Worm (Caenorhabditis elegans) whole organism, L2 larva: Measurements from ENCODE around the gene T19H12.15.

Source experiments
- F13H6.1 ChIP-seq: sonication (generic microtip); optimal IDR thresholded peaks from 2 replicates; lab custom pipeline; 2016; ENCODE audit warnings: missing genetic modification characterization, missing compliant biosample characterization
- aly-2 ChIP-seq: fragments of 150-350 bp; optimal IDR thresholded peaks from 2 replicates; lab custom pipeline; 2014; ENCODE audit warnings: missing biosample characterization, missing genetic modification characterization
- ama-1 ChIP-seq: fragments of 150-350 bp; optimal IDR thresholded peaks from 2 replicates; lab custom pipeline; 2018; ENCODE audit warnings: inconsistent platforms
- blmp-1 ChIP-seq: sonication (generic microtip); optimal IDR thresholded peaks from 2 replicates; lab custom pipeline; 2017; ENCODE audit warnings: missing genetic modification characterization, mild to moderate bottlenecking, missing compliant biosample characterization, antibody characterized with exemption, moderate library complexity; ENCODE audit not compliant: insufficient read depth
- nhr-25 ChIP-seq: fragments of 150-350 bp; sonication (generic microtip); optimal IDR thresholded peaks from 3 replicates; lab custom pipeline; 2014; ENCODE audit warnings: missing biosample characterization, missing genetic modification characterization
- nhr-77 ChIP-seq: fragments of 150-350 bp; optimal IDR thresholded peaks from 2 replicates; lab custom pipeline; 2014; ENCODE audit warnings: missing biosample characterization, missing genetic modification characterization
- zag-1 ChIP-seq: fragments of 150-350 bp; optimal IDR thresholded peaks from 2 replicates; lab custom pipeline; 2014; ENCODE audit warnings: missing biosample characterization, missing genetic modification characterization
- ztf-11 ChIP-seq: sonication (generic microtip); optimal IDR thresholded peaks from 2 replicates; lab custom pipeline; 2017; ENCODE audit warnings: missing biosample characterization, missing genetic modification characterization
- ztf-4 ChIP-seq: fragments of 150-350 bp; optimal IDR thresholded peaks from 2 replicates; lab custom pipeline; 2014; ENCODE audit warnings: missing biosample characterization, missing genetic modification characterization

ce11 chrV:4905953-4906352, 26.8 kb upstream of the T19H12.15 start, which contains the start of gene ugt-14:
- no peak for TF ChIP-seq ztf-4 (tag; lab: Kevin White, UChicago)
- no peak for TF ChIP-seq ama-1 (lab: Kevin White, UChicago)
- no peak for TF ChIP-seq ztf-11 (tag; lab: Kevin White, UChicago)
- no peak for TF ChIP-seq nhr-25
- TF ChIP-seq blmp-1, result no peak
- TF ChIP-seq F13H6.1, result no peak
- no peak for TF ChIP-seq nhr-77 (tag; lab: Kevin White, UChicago)
- no peak for TF ChIP-seq zag-1 (tag; lab: Kevin White, UChicago)
- no peak for TF ChIP-seq aly-2 (tag; lab: Kevin White, UChicago)
